Fruit fly (Drosophila melanogaster) whole organism, pupa: ENCODE results near the gene CG33630.

Experiments
- CG10348 ChIP-seq: fragments of 200-800 bp; sonication (Bioruptor generic); IDR thresholded peaks from 2 replicates; pipeline ENCODE4 v1.3.6; 2022; ENCODE audit warnings: missing biosample characterization, missing genetic modification characterization
- CG13204 ChIP-seq: fragments of 200-800 bp; sonication (Bioruptor generic); optimal IDR thresholded peaks from 2 replicates; lab custom pipeline; 2018; ENCODE audit warnings: missing biosample characterization, mild to moderate bottlenecking, missing genetic modification characterization, moderate library complexity
- CG17806 ChIP-seq: fragments of 200-800 bp; sonication (Bioruptor generic); optimal IDR thresholded peaks from 2 replicates; lab custom pipeline; 2018; ENCODE audit warnings: missing biosample characterization, mild to moderate bottlenecking, missing genetic modification characterization, moderate library complexity
- CG32121 ChIP-seq: fragments of 200-800 bp; sonication (Bioruptor generic); IDR thresholded peaks from 2 replicates; pipeline ENCODE4 v1.3.6; 2022; ENCODE audit warnings: missing biosample characterization, missing genetic modification characterization
- CG8159 ChIP-seq: fragments of 200-800 bp; sonication (Bioruptor generic); optimal IDR thresholded peaks from 3 replicates; lab custom pipeline; 2018; ENCODE audit warnings: missing biosample characterization, mild to moderate bottlenecking, missing genetic modification characterization, moderate library complexity
- CG9948 ChIP-seq: fragments of 200-800 bp; sonication (Bioruptor generic); optimal IDR thresholded peaks from 2 replicates; lab custom pipeline; 2018; ENCODE audit warnings: missing biosample characterization, mild to moderate bottlenecking, missing genetic modification characterization, moderate library complexity
- D1 ChIP-seq: fragments of 200-800 bp; sonication (Bioruptor generic); optimal IDR thresholded peaks from 2 replicates; lab custom pipeline; 2018; ENCODE audit warnings: missing biosample characterization, mild to moderate bottlenecking, missing genetic modification characterization, moderate library complexity
- EcR ChIP-seq: fragments of 200-800 bp; sonication (Bioruptor generic); optimal IDR thresholded peaks from 3 replicates; lab custom pipeline; 2019; ENCODE audit warnings: missing biosample characterization, missing genetic modification characterization, mild to moderate bottlenecking, moderate library complexity, missing genetic modification reagents
- Snoo ChIP-seq: fragments of 200-800 bp; sonication (Bioruptor generic); optimal IDR thresholded peaks from 3 replicates; lab custom pipeline; 2017; ENCODE audit warnings: missing biosample characterization, mild to moderate bottlenecking, missing genetic modification characterization, inconsistent platforms
- gl ChIP-seq: fragments of 200-800 bp; sonication (Bioruptor generic); optimal IDR thresholded peaks from 2 replicates; lab custom pipeline; 2018; ENCODE audit warnings: missing biosample characterization, mild to moderate bottlenecking, missing genetic modification characterization
- rn ChIP-seq: fragments of 200-800 bp; sonication (Bioruptor generic); IDR thresholded peaks from 2 replicates; pipeline ENCODE4 v1.3.6; 2022; ENCODE audit warnings: missing biosample characterization, missing genetic modification characterization

dm6 chr3R:10109212-10109880, 46.9 kb downstream of the CG33630 start:
- no peak for TF ChIP-seq CG8159 (tag; lab: Kevin White, UChicago)
- TF ChIP-seq CG9948, result no peak
- TF ChIP-seq EcR (GFP tag; lab: Kevin White, UChicago), result peak; percentile 94
- TF ChIP-seq Snoo (tag; lab: Kevin White, UChicago), result no peak
- no peak for TF ChIP-seq rn (GFP tag; lab: Robert Waterston, UW)
- no peak for TF ChIP-seq gl (tag; lab: Kevin White, UChicago)
- TF ChIP-seq D1 (tag; lab: Kevin White, UChicago), result no peak
- no peak for TF ChIP-seq CG17806 (tag; lab: Kevin White, UChicago)
- no peak for TF ChIP-seq CG32121
- TF ChIP-seq CG13204 (GFP tag; lab: Kevin White, UChicago), result no peak
- no peak for TF ChIP-seq CG10348 (GFP tag; lab: Robert Waterston, UW)
